Worm (Caenorhabditis elegans) whole organism, L1 larva: Measurements from ENCODE around the gene nprl-3.

Experiments used
- C16A3.4 ChIP-seq: fragments of 150-350 bp; optimal IDR thresholded peaks from 2 replicates; lab custom pipeline; 2014; ENCODE audit warnings: missing biosample characterization, missing genetic modification characterization
- F16B12.6 ChIP-seq: fragments of 150-350 bp; optimal IDR thresholded peaks from 2 replicates; lab custom pipeline; 2014; ENCODE audit warnings: missing biosample characterization, missing genetic modification characterization
- aha-1 ChIP-seq: fragments of 150-350 bp; optimal IDR thresholded peaks from 2 replicates; lab custom pipeline; 2014; ENCODE audit warnings: missing biosample characterization, missing genetic modification characterization
- aly-2 ChIP-seq: fragments of 150-350 bp; optimal IDR thresholded peaks from 2 replicates; lab custom pipeline; 2014; ENCODE audit warnings: missing biosample characterization, missing genetic modification characterization
- blmp-1 ChIP-seq: fragments of 150-350 bp; optimal IDR thresholded peaks from 2 replicates; lab custom pipeline; 2014; ENCODE audit warnings: missing biosample characterization, missing genetic modification characterization
- ceh-63 ChIP-seq: fragments of 200-800 bp; sonication (Bioruptor generic); optimal IDR thresholded peaks from 2 replicates; lab custom pipeline; 2018; ENCODE audit warnings: mild to moderate bottlenecking, missing genetic modification characterization, missing compliant biosample characterization
- ceh-90 ChIP-seq: sonication (generic microtip); optimal IDR thresholded peaks from 2 replicates; lab custom pipeline; 2016; ENCODE audit warnings: missing genetic modification characterization, missing compliant biosample characterization
- efl-1 ChIP-seq, 4 experiments: fragments of 150-350 bp; optimal IDR thresholded peaks in 3 of 4; peaks in 1 of 4; 1 replicate in 1 of 4; 2 replicates in 3 of 4; lab custom pipeline; 2014; ENCODE audit warnings: missing biosample characterization in 2 of 4, missing genetic modification characterization in 2 of 4, missing genetic modification reagents in 2 of 4
- efl-3 ChIP-seq: fragments of 200-800 bp; sonication (Bioruptor generic); optimal IDR thresholded peaks from 2 replicates; lab custom pipeline; 2018; ENCODE audit warnings: mild to moderate bottlenecking, missing genetic modification characterization, missing compliant biosample characterization
- egl-27 ChIP-seq, 2 experiments: fragments of 150-350 bp in 1 of 2; sonication (generic microtip); optimal IDR thresholded peaks; 3 replicates each; lab custom pipeline; 2017 to 2018; ENCODE audit warnings: missing biosample characterization in 2 of 2, missing genetic modification characterization in 2 of 2, missing genetic modification reagents in 2 of 2
- elt-2 ChIP-seq: sonication (generic microtip); optimal IDR thresholded peaks from 2 replicates; lab custom pipeline; 2016; ENCODE audit warnings: missing genetic modification characterization, mild to moderate bottlenecking, inconsistent platforms, missing compliant biosample characterization, missing genetic modification reagents
- elt-3 ChIP-seq, 6 experiments: fragments of 150-350 bp in 1 of 6; sonication (generic microtip); optimal IDR thresholded peaks; 2 replicates each; lab custom pipeline; 2017 to 2018; ENCODE audit warnings: missing biosample characterization in 6 of 6, missing genetic modification characterization in 6 of 6, inconsistent platforms in 1 of 6
- ets-5 ChIP-seq: fragments of 200-800 bp; sonication (Bioruptor generic); IDR thresholded peaks from 2 replicates; pipeline ENCODE4 v1.3.6; 2022; ENCODE audit warnings: missing genetic modification characterization, missing compliant biosample characterization
- fkh-10 ChIP-seq: sonication (generic microtip); optimal IDR thresholded peaks from 2 replicates; lab custom pipeline; 2017; ENCODE audit warnings: missing biosample characterization, missing genetic modification reagents, missing genetic modification characterization
- fos-1 ChIP-seq: fragments of 150-350 bp; optimal IDR thresholded peaks from 2 replicates; lab custom pipeline; 2014; ENCODE audit warnings: missing biosample characterization, missing genetic modification characterization
- hlh-17 ChIP-seq: fragments of 200-800 bp; sonication (Bioruptor generic); optimal IDR thresholded peaks from 2 replicates; lab custom pipeline; 2018; ENCODE audit warnings: missing genetic modification characterization, mild to moderate bottlenecking, missing compliant biosample characterization, moderate library complexity, borderline replicate concordance
- hlh-4 ChIP-seq: sonication (generic microtip); optimal IDR thresholded peaks from 2 replicates; lab custom pipeline; 2016; ENCODE audit warnings: mild to moderate bottlenecking, missing genetic modification characterization, missing compliant biosample characterization
- isw-1 ChIP-seq: fragments of 200-800 bp; sonication (Bioruptor generic); IDR thresholded peaks from 2 replicates; pipeline ENCODE4 v1.3.6; 2022; ENCODE audit warnings: missing genetic modification characterization, missing compliant biosample characterization
- lin-14 ChIP-seq: fragments of 200-800 bp; sonication (Bioruptor generic); optimal IDR thresholded peaks from 2 replicates; lab custom pipeline; 2018; ENCODE audit warnings: mild to moderate bottlenecking, missing genetic modification characterization, moderate library complexity, missing compliant biosample characterization
- lin-35 ChIP-seq, 2 experiments: fragments of 150-350 bp; optimal IDR thresholded peaks; 2 replicates each; lab custom pipeline; 2014; ENCODE audit warnings: missing biosample characterization in 2 of 2, missing genetic modification characterization in 2 of 2, missing genetic modification reagents in 2 of 2
- nhr-12 ChIP-seq: sonication (generic microtip); optimal IDR thresholded peaks from 2 replicates; lab custom pipeline; 2017; ENCODE audit warnings: missing biosample characterization, missing genetic modification characterization
- nhr-20 ChIP-seq: sonication (generic microtip); optimal IDR thresholded peaks from 2 replicates; lab custom pipeline; 2016; ENCODE audit warnings: mild to moderate bottlenecking, missing genetic modification characterization, missing compliant biosample characterization
- nhr-237 ChIP-seq: fragments of 150-350 bp; optimal IDR thresholded peaks from 2 replicates; lab custom pipeline; 2014; ENCODE audit warnings: missing biosample characterization, missing genetic modification characterization
- nhr-28 ChIP-seq: fragments of 150-350 bp; optimal IDR thresholded peaks from 2 replicates; lab custom pipeline; 2014; ENCODE audit warnings: missing biosample characterization, missing genetic modification characterization
- nhr-47 ChIP-seq: sonication (generic microtip); optimal IDR thresholded peaks from 2 replicates; lab custom pipeline; 2016; ENCODE audit warnings: mild to moderate bottlenecking, missing genetic modification characterization, moderate library complexity, missing compliant biosample characterization
- nhr-71 ChIP-seq: sonication (generic microtip); optimal IDR thresholded peaks from 2 replicates; lab custom pipeline; 2016; ENCODE audit warnings: mild to moderate bottlenecking, missing genetic modification characterization, moderate library complexity, missing compliant biosample characterization
- nhr-76 ChIP-seq: sonication (generic microtip); optimal IDR thresholded peaks from 2 replicates; lab custom pipeline; 2017; ENCODE audit warnings: missing biosample characterization, missing genetic modification characterization
- nhr-85 ChIP-seq: sonication (generic microtip); peaks from one replicate; lab custom pipeline; 2016; ENCODE audit warnings: missing genetic modification characterization, inconsistent platforms, missing compliant biosample characterization
- pqm-1 ChIP-seq: sonication (generic microtip); optimal IDR thresholded peaks from 3 replicates; lab custom pipeline; 2017; ENCODE audit warnings: missing biosample characterization, missing genetic modification characterization
- rnt-1 ChIP-seq: sonication (generic microtip); optimal IDR thresholded peaks from 2 replicates; lab custom pipeline; 2016; ENCODE audit warnings: mild to moderate bottlenecking, missing genetic modification characterization, moderate library complexity, missing compliant biosample characterization
- skn-1 ChIP-seq: fragments of 150-350 bp; optimal IDR thresholded peaks from 2 replicates; lab custom pipeline; 2014; ENCODE audit warnings: missing biosample characterization, missing genetic modification characterization
- sox-4 ChIP-seq: sonication (generic microtip); optimal IDR thresholded peaks from 2 replicates; lab custom pipeline; 2016; ENCODE audit warnings: missing genetic modification characterization, missing compliant biosample characterization
- swsn-7 ChIP-seq: sonication (generic microtip); optimal IDR thresholded peaks from 2 replicates; lab custom pipeline; 2016; ENCODE audit warnings: missing genetic modification characterization, missing compliant biosample characterization
- tbx-2 ChIP-seq: sonication (generic microtip); optimal IDR thresholded peaks from 2 replicates; lab custom pipeline; 2016; ENCODE audit warnings: missing genetic modification characterization, missing compliant biosample characterization
- unc-30 ChIP-seq: sonication (generic microtip); optimal IDR thresholded peaks from 2 replicates; lab custom pipeline; 2017; ENCODE audit warnings: missing biosample characterization, missing genetic modification characterization
- unc-62 ChIP-seq: fragments of 150-350 bp; optimal IDR thresholded peaks from 2 replicates; lab custom pipeline; 2014; ENCODE audit warnings: missing biosample characterization, missing genetic modification reagents, missing genetic modification characterization
- unc-98 ChIP-seq: fragments of 200-800 bp; sonication (Bioruptor generic); IDR thresholded peaks from 2 replicates; pipeline ENCODE4 v1.3.6; 2022; ENCODE audit warnings: missing genetic modification characterization, missing compliant biosample characterization
- vab-15 ChIP-seq: sonication (generic microtip); optimal IDR thresholded peaks from 2 replicates; lab custom pipeline; 2017; ENCODE audit warnings: missing genotype, mild to moderate bottlenecking, missing genetic modification characterization, missing compliant biosample characterization
- xbp-1 ChIP-seq: sonication (generic microtip); optimal IDR thresholded peaks from 2 replicates; lab custom pipeline; 2016; ENCODE audit warnings: missing genetic modification characterization, missing compliant biosample characterization
- ztf-11 ChIP-seq, 2 experiments: sonication (generic microtip); optimal IDR thresholded peaks; 2 replicates each; lab custom pipeline; 2016 to 2017; ENCODE audit warnings: missing genetic modification characterization in 2 of 2, missing biosample characterization in 1 of 2, missing compliant biosample characterization in 1 of 2

Gene nprl-3

DNA sequence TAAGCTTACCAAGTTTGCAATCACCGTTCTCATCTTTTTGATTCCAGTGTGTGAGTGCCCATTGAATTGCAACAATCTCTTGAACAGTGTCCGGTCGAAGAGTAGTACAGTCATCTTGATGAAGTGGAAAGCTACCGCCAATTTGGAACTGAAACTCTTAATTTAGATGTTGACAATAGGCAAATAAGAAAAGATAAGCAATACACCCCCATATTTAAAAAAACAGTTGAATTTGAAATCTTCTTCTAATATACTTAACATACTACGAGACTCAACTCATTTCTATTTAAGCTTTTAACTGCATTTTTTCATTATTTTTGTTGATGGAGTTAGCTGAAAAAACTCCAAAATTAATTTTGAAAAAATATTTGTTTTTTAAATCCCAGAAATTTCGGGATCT, 14.8 kb downstream of the nprl-3 start:
- TF ChIP-seq nhr-28 (no peak), tbx-2 (no peak), lin-35 (GFP tag; optimal IDR thresholded peaks at IDR 0.05; lab: Kevin White, UChicago) (no peak), efl-1 (optimal IDR thresholded peaks at IDR 0.05; lab: Kevin White, UChicago) (no peak), efl-1 (GFP tag; optimal IDR thresholded peaks at IDR 0.05 in 1 of 2; lab: Kevin White, UChicago) (peak in 1 of 2 experiments; percentile 56), hlh-4 (no peak)

ce11 chrIV:8312846-8313245, 15.6 kb downstream of the nprl-3 start, which contains the start of gene F35H10.10:
Gene F35H10.10, minus strand, starts transcription at chrIV:8312946.
- TF ChIP-seq hlh-4 (no peak), blmp-1 (tag; lab: Kevin White, UChicago) (peak; percentile 84)

DNA sequence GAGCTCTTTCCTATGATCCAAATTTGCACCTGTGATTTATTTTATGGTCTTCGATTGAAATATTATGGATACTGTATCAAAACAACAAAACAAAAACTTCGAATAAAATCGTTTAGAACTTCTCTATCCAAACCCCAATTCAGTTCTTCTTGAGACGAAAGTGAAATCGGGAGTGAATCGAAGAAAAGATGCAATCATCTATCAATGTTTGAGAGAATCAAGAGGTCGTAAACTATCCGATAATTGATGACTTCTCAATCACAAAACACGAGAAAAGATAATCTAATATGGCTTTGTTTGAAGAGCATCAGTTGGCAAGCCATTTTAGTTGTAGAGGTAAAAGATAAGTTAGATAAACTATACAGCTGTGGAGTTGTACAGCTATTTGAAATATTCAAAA, 20.5 kb downstream of the nprl-3 start:
- TF ChIP-seq isw-1, result no peak
- TF ChIP-seq blmp-1 (tag; lab: Kevin White, UChicago), result peak; percentile 97
- no peak for TF ChIP-seq xbp-1
- TF ChIP-seq aha-1 (tag; lab: Kevin White, UChicago), result no peak
- TF ChIP-seq nhr-20 (tag; lab: Kevin White, UChicago), result no peak
- TF ChIP-seq unc-98 (GFP tag; lab: Robert Waterston, UW), result no peak
- TF ChIP-seq nhr-71 (tag; lab: Kevin White, UChicago), result no peak
- TF ChIP-seq F16B12.6 (tag; lab: Kevin White, UChicago), result no peak
- peak; percentile 39 for TF ChIP-seq lin-14
- no peak for TF ChIP-seq C16A3.4 (tag; lab: Kevin White, UChicago)
- no peak for TF ChIP-seq rnt-1 (tag; lab: Kevin White, UChicago)
- TF ChIP-seq elt-3 (tag; optimal IDR thresholded peaks at IDR 0.05; lab: Kevin White, UChicago), result peak in 2 of 6 experiments; percentile 5 to 13
- TF ChIP-seq skn-1 (tag; lab: Kevin White, UChicago), result no peak
- TF ChIP-seq lin-35 (GFP tag; optimal IDR thresholded peaks at IDR 0.05; lab: Kevin White, UChicago), result no peak
- no peak for TF ChIP-seq hlh-17
- TF ChIP-seq, all 84 proteins: peak for 3

DNA sequence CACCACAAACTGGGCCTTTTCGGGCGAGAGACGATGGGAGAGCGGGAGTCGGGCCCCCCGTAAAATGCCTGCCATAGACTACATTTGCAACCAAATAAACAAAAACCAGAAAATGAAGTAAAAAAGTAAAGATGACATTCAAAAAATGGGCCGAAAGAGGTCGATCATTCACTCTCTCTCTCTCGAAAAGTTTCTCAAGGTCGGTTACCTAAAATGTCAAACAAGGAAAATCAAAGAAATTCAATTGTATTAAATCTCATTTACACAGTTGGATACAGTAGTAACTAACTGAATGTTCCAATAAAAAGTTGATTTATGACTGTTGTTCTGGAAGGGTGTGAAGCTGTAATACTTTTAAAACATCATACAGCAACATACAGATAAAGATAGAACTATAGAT, 21.5 kb downstream of the nprl-3 start:
- TF ChIP-seq sox-4 (tag; lab: Kevin White, UChicago) (no peak), nhr-85 (tag; lab: Kevin White, UChicago) (peak; percentile 71), blmp-1 (tag; lab: Kevin White, UChicago) (peak; percentile 76), lin-14 (peak; percentile 40), unc-62 (GFP tag; lab: Kevin White, UChicago) (no peak), ceh-63 (GFP tag; lab: Kevin White, UChicago) (no peak)

ce11 chrIV:8325667-8326066, 28.4 kb downstream of the nprl-3 start, which contains the start of gene F35H10.3:
Gene F35H10.3, plus strand, starts transcription at chrIV:8325967.
- TF ChIP-seq unc-30 (tag; lab: Kevin White, UChicago), result no peak
- TF ChIP-seq nhr-47 (tag; lab: Kevin White, UChicago), result no peak
- no peak for TF ChIP-seq swsn-7
- no peak for TF ChIP-seq pqm-1 (tag; lab: Kevin White, UChicago)

DNA sequence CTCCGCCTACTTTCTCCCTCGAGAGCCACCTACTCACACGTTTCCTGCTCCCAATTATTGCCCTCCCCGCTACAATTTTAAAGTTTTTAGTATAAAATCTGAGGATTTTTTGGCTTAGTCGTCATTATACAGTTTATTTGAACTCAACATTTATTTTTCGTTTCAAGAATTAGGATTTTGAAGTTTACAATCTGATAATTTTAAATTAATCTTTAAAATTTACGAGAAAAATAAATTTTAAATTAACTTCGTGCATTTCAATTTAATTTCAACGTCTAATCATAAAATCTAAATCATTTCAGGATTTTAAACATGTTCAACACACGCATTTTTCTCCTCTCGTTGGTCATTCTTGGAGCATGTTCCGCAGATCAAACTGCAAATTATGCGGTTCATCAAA, 31.6 kb downstream of the nprl-3 start, which contains the start of gene F35H10.2:
TSS of gene F35H10.2 (plus strand) at position 301 of the 400 bp plus-strand sequence.
- TF ChIP-seq nhr-76 (no peak), elt-2 (tag; lab: Kevin White, UChicago) (no peak), xbp-1 (no peak), fkh-10 (no peak), ets-5 (no peak), ceh-63 (GFP tag; lab: Kevin White, UChicago) (no peak), nhr-12 (tag; lab: Kevin White, UChicago) (no peak), nhr-20 (tag; lab: Kevin White, UChicago) (no peak), egl-27 (tag; optimal IDR thresholded peaks at IDR 0.05; lab: Kevin White, UChicago) (no peak), vab-15 (tag; lab: Kevin White, UChicago) (no peak), nhr-237 (tag; lab: Kevin White, UChicago) (no peak), ceh-90 (tag; lab: Kevin White, UChicago) (no peak), fos-1 (no peak), efl-3 (GFP tag; lab: Kevin White, UChicago) (no peak), aly-2 (tag; lab: Kevin White, UChicago) (no peak), ztf-11 (tag; optimal IDR thresholded peaks at IDR 0.05; lab: Kevin White, UChicago) (no peak)
